Fruit fly (Drosophila melanogaster): Measurements from ENCODE around the gene CG33764.

The CG33764 gene

DNA sequence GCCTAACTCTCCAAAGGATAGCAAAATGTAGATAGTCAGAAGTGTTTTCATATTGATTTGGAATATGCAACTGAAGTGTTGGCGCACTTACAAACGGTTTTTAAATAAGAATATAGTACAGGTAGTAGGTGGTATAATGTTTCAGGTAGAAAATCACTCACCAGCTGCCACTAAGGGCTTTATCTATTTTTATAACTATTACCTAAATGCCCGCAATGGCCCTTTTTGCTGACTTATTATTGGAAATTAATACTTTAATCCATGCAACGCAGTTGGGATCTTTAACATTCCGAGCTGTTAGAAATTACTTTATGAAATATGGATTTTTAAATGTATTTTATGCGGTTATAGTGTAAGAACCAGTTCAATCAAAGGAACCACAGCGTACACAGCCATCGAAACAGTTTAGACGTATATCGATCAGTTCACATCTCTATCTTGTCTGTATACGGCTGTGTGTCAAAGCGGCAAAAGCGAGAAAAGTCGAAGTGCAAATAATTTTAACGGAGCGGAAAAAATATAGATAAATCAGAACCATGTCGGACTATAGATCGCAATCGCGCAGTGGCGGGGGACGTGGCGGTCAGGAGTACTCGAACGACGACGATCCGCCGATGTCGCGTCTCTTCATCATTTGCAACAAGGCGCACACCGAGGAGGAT is 16.3 kb upstream of the CG33764 start, which contains the start of the genes srw and CG1316:
TSS of gene srw (minus strand) at position 51 of the 662 bp plus-strand sequence.
TSS of gene CG1316 (plus strand) at position 424 of the 662 bp plus-strand sequence.
- TF ChIP-seq psq (optimal IDR thresholded peaks at IDR 0.05) = no peak
- TF ChIP-seq Myc (optimal IDR thresholded peaks at IDR 0.05) = no peak
- no peak for TF ChIP-seq insv (optimal IDR thresholded peaks at IDR 0.05)
- no peak for TF ChIP-seq ttk (optimal IDR thresholded peaks at IDR 0.05)
- no peak for TF ChIP-seq Sin3A (optimal IDR thresholded peaks at IDR 0.05)
- no peak for TF ChIP-seq h (optimal IDR thresholded peaks at IDR 0.05)

DNA sequence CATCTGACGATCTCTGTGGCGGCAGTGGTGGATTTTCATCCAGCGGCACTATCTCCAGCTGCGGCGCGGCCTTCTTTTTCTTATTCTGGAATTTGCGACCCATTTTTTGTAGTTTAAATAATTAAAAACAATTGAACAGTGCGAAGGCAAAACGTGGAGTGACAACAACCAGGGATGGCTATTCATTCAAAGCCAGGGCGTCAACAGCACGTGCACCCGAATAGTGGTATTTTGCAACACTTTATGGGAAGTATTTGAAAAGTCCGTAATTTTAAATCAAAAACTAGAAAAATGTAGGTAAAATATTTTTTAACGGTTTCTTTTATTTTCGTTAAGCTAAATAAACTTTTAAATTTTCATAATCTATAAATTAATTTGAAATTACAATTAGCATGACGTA is 15.3 kb upstream of the CG33764 start, which contains the start of gene CG11583:
TSS of gene CG11583 (minus strand) at position 191 of the 400 bp plus-strand sequence.
- no peak for TF ChIP-seq psq (optimal IDR thresholded peaks at IDR 0.05)
- TF ChIP-seq h (optimal IDR thresholded peaks at IDR 0.05) = no peak
- no peak for TF ChIP-seq Sin3A (optimal IDR thresholded peaks at IDR 0.05)
- TF ChIP-seq Myc (optimal IDR thresholded peaks at IDR 0.05) = no peak
- TF ChIP-seq ttk (optimal IDR thresholded peaks at IDR 0.05) = no peak
- TF ChIP-seq insv (optimal IDR thresholded peaks at IDR 0.05) = no peak

DNA sequence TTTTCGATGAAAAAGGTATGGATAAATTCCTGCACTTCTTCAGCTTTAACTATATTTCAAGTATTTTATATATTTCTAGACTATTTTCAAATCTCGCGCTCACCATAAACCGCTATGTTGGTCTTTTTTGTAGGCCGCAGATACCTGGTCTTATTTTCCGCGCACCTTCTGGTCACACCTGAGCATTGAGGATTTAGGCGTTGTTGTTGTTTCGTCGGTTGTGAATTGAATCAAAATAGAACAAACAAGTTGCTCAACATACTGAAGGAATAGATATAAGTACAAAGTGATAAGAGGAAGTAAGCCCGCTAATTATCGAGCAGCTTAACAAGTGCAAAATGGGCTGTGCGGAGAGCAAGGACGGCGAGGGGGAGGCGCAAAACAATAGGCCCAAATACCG is 10.5 kb upstream of the CG33764 start, which contains the start of gene Ctl1:
TSS of gene Ctl1 (plus strand) at position 167 of the 400 bp plus-strand sequence.
- no peak for TF ChIP-seq psq (optimal IDR thresholded peaks at IDR 0.05)
- TF ChIP-seq Sin3A (optimal IDR thresholded peaks at IDR 0.05) = no peak
- TF ChIP-seq Myc (optimal IDR thresholded peaks at IDR 0.05) = no peak
- no peak for TF ChIP-seq ttk (optimal IDR thresholded peaks at IDR 0.05)
- TF ChIP-seq insv (optimal IDR thresholded peaks at IDR 0.05) = no peak
- TF ChIP-seq h (optimal IDR thresholded peaks at IDR 0.05) = no peak

DNA sequence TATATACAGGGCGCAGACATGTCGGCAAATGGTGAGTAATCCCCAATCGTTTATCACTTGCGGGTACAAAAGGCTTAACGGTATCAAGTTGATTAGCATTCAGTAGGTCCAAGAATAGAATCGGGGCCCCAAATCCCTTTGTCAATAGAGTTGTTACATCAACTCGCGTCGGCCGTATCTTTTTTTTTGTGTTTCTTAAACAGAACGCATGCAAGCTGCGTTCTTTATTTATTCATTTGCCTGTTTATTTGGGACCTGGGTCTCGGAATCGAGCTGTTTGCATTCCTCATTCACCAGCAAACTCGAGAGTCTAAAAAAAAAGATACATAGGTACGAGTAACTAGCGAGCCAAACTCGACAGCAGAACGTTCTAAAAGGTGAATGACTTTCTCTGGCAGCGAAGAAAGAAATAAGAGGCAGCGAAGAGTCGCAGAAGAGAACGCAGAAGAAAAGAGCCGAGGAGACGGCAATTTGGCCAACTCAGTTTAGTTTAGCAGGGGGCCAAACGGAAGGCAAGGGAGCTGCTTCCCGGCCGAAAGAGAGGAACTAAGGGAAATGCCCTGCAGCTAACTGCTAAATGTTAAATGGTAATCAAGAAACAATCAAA is 5.0 kb upstream of the CG33764 start:
- TF ChIP-seq insv (optimal IDR thresholded peaks at IDR 0.05) (no peak), Myc (optimal IDR thresholded peaks at IDR 0.05) (no peak), psq (optimal IDR thresholded peaks at IDR 0.05) (no peak), ttk (optimal IDR thresholded peaks at IDR 0.05) (no peak), Sin3A (optimal IDR thresholded peaks at IDR 0.05) (no peak), h (optimal IDR thresholded peaks at IDR 0.05) (no peak)

DNA sequence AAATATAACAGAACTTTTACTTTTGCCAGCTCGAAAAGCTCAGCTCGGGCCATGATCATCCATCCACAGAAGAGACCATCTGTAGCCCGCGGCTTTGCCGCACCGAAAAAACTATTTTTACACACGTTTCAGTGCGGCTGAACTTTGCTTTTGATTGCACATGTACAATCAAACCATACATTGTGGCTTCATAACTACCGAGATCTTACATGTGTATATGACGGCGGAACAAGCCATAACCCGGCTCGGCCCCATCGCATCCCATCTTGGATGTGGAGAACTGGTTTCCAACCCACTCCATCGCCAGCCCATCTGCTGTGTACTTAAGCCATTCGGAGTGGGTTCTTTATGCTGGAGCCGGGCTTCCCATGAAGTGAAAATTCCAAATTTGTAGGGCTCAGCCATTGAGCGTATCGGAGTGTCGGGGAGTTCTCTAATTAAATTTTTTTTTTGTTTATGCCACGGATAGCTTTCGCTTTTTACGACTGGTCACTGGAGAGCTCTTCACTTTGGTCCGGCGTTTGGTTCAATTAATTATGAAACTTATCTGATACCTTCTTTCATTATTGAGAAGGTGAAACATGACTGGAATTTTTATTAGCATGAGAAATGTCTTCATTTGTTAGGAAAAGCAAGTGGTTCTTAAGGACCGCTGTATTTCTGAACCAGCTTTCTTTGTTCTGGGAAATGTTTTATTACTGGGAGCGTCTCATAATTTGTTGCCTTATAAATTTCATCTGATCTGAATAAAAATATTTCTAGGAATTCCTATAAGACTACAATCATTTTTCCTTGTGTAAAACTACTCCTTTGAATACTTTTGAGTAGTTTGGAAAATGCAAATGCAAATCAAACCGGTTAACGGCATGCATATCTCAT is 3.9 kb upstream of the CG33764 start:
- no peak for TF ChIP-seq insv (optimal IDR thresholded peaks at IDR 0.05)
- no peak for TF ChIP-seq psq (optimal IDR thresholded peaks at IDR 0.05)
- no peak for TF ChIP-seq Myc (optimal IDR thresholded peaks at IDR 0.05)
- TF ChIP-seq Sin3A (optimal IDR thresholded peaks at IDR 0.05) = no peak
- no peak for TF ChIP-seq h (optimal IDR thresholded peaks at IDR 0.05)
- TF ChIP-seq ttk (optimal IDR thresholded peaks at IDR 0.05) = no peak

DNA sequence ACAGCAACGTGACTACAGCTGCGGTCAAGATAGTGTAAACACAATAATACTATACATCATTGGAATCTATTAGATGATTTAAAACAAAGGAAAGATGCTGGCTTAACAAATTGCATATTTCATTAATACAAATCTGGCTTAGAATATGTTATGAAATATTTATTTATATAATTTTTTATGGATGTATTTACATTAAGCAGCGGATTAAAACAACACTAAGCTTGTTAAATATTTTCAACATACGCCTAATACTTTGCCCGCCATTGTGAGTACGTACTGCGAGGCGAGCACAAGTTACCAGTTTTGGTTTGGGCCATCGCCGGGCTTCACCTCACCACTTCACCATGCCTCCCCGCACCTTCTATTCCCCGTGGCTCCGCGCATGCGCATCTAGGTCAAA is 2.6 kb upstream of the CG33764 start:
- TF ChIP-seq psq (optimal IDR thresholded peaks at IDR 0.05) = no peak
- no peak for TF ChIP-seq Myc (optimal IDR thresholded peaks at IDR 0.05)
- TF ChIP-seq insv (optimal IDR thresholded peaks at IDR 0.05) = no peak
- no peak for TF ChIP-seq h (optimal IDR thresholded peaks at IDR 0.05)
- no peak for TF ChIP-seq Sin3A (optimal IDR thresholded peaks at IDR 0.05)
- no peak for TF ChIP-seq ttk (optimal IDR thresholded peaks at IDR 0.05)

DNA sequence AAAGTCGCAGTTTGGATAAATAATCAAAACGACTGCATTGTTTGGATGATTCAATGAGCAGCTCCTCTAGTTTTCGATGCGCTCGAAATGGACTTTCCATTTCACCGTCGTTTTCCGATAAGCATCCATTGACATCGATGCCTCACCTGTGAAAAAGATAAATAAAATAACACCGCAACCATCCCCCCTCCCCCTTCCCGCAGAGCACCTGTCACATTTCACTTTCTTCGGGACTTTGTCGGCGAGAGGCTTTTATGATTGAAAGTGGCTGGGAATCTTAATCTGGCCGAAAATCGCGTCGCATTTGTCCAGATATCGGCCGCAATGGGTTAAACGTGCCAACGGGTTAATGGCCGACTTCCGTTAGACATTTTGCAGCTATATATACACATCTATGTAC is 1.9 kb upstream of the CG33764 start:
- no peak for TF ChIP-seq insv (optimal IDR thresholded peaks at IDR 0.05)
- no peak for TF ChIP-seq Myc (optimal IDR thresholded peaks at IDR 0.05)
- no peak for TF ChIP-seq h (optimal IDR thresholded peaks at IDR 0.05)
- no peak for TF ChIP-seq Sin3A (optimal IDR thresholded peaks at IDR 0.05)
- TF ChIP-seq ttk (optimal IDR thresholded peaks at IDR 0.05) = no peak
- no peak for TF ChIP-seq psq (optimal IDR thresholded peaks at IDR 0.05)

DNA sequence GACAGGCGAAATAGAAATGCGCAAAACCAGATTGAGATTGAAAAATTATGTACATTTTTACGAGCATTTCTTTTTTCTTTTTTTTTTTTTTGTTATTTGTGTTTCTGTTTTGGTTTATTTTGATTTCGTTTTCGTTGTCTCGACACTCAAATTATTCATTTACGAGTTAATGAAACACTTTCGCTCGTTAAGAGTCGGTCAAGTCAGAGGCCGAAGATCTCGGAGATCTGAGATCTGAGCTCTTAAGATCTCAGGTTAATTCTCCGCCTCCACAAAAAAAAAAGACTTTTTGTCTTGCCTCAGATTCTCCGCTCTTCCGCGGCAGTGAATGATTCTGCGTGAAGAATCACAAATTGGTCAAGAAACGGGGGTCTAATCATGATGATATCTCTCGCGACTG is 1.5 kb downstream of the CG33764 start:
- TF ChIP-seq psq (optimal IDR thresholded peaks at IDR 0.05) (no peak), Sin3A (optimal IDR thresholded peaks at IDR 0.05) (no peak), h (optimal IDR thresholded peaks at IDR 0.05) (no peak), ttk (optimal IDR thresholded peaks at IDR 0.05) (no peak), Myc (optimal IDR thresholded peaks at IDR 0.05) (no peak), insv (optimal IDR thresholded peaks at IDR 0.05) (no peak)

DNA sequence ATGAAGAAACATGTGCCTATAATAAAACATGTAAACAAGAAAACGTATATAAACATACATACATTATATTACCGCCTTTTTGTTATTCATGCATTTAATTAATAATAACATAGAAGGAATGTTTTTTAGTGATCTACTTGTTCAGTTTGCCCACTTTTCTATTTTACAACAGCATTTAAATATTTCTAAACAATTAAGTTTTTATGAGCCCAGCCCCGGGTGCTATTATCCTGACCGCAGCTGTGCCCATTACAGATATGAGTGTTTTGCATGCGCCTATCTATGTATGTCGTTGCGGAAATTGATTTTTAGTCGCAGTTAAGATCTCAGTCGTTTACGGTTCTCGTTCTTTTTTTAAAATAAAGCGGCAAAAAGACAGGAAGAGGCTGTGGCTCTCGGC is 2.3 kb downstream of the CG33764 start:
- TF ChIP-seq Myc (optimal IDR thresholded peaks at IDR 0.05) (no peak), h (optimal IDR thresholded peaks at IDR 0.05) (no peak), ttk (optimal IDR thresholded peaks at IDR 0.05) (no peak), insv (optimal IDR thresholded peaks at IDR 0.05) (no peak), psq (optimal IDR thresholded peaks at IDR 0.05) (no peak), Sin3A (optimal IDR thresholded peaks at IDR 0.05) (no peak)

DNA sequence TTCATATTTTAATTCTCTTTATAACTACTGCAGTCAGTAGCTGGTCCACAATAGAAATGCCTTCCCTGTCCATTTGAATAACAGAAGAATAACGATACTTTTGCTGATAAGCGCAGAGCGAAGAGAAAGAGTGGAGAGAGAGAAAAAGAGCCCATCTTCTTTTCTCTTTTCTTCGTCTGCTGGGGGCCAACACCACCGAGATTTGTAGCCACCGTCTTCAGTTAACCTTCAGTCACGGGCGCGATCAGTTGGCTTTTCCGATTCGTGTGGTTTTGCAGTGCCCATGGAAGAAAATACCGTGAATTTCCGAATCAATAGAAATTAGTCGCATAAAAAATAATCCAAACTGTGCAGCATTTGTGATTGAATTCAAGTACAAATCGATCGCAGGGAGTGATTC is 3.8 kb downstream of the CG33764 start, which contains the start of gene CG1273:
TSS of gene CG1273 (plus strand) at position 218 of the 400 bp plus-strand sequence.
- TF ChIP-seq psq (optimal IDR thresholded peaks at IDR 0.05) (no peak), ttk (optimal IDR thresholded peaks at IDR 0.05) (no peak), h (optimal IDR thresholded peaks at IDR 0.05) (no peak), Myc (optimal IDR thresholded peaks at IDR 0.05) (no peak), insv (optimal IDR thresholded peaks at IDR 0.05) (no peak), Sin3A (optimal IDR thresholded peaks at IDR 0.05) (no peak)

DNA sequence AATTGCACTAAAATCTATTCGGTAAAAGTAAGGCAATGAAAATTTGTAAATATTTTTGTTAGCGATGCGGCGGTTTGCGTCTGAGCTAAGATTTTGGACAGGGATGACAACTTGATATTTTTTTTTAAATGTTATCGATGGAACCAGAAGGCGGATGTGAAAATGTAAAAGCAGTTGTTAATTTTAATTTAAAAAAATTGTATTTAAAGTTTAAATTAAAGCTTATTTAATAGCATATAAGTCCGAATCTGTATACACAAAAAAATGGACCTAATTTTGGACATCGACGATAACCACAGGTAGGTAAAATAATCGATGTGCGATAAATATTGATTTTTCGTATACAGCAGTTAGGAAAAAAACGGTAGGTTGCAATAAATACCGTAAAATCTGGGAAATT is 4.9 kb downstream of the CG33764 start, which contains the start of the genes CG11586 and VhaM9.7-a:
TSS of gene CG11586 (minus strand) at position 87 of the 400 bp plus-strand sequence.
TSS of gene VhaM9.7-a (plus strand) at position 322 of the 400 bp plus-strand sequence.
- TF ChIP-seq insv (optimal IDR thresholded peaks at IDR 0.05) (no peak), Sin3A (optimal IDR thresholded peaks at IDR 0.05) (no peak), ttk (optimal IDR thresholded peaks at IDR 0.05) (no peak), h (optimal IDR thresholded peaks at IDR 0.05) (no peak), Myc (optimal IDR thresholded peaks at IDR 0.05) (no peak), psq (optimal IDR thresholded peaks at IDR 0.05) (no peak)

Data from Kc167 (cell line).